Worm (Caenorhabditis elegans): Measurements from ENCODE around the gene nspc-18.

The nspc-18 gene

DNA sequence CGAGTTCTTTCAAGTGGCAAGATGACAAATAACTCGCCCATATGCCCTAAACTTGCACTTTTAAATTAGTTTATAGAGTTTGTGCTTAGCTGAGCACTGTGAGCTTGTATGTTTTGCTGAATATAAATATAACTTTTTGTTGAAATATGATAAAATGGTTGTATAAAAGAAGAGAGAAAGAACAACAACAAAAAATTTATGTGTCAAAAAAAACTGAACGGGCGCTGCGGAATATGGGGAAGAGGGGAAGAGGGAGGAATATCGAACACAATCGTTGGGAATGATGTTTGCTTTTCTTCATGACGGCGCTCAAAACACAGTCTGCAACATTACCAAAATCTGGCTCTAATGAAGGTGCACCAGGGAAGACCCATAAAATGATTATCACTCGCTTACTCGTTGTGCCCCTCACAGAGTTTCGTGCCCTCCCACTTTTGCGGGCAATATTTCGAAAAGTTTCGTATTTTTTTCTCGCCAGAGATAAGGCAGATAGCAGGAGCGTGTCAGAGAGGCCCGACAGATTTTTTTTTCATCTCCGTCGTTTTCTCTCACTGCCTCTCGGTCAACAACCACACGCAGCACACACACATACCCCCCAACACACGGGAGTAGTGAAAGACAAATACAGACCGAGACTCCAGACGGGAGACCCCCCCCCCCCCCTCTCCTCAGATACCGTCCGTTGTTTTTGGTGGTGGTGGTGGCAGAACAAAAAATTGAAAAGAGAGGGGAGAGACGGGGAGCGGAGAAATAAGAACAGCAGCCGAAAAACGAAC lies 21.7 kb downstream of the nspc-18 start:
- TF ChIP-seq ref-1 (GFP tag; conservative IDR thresholded peaks at IDR 0.05), result no peak
- TF ChIP-seq flt-1 (GFP tag; IDR thresholded peaks at IDR 0.05), result peak; percentile 18; the same call in 1 of the 2 replicates

- TF ChIP-seq ztf-29 (GFP tag; IDR thresholded peaks at IDR 0.05), result no peak
Observed at ce11 chrX:14504551-14504902, 22.9 kb downstream of the nspc-18 start.

DNA sequence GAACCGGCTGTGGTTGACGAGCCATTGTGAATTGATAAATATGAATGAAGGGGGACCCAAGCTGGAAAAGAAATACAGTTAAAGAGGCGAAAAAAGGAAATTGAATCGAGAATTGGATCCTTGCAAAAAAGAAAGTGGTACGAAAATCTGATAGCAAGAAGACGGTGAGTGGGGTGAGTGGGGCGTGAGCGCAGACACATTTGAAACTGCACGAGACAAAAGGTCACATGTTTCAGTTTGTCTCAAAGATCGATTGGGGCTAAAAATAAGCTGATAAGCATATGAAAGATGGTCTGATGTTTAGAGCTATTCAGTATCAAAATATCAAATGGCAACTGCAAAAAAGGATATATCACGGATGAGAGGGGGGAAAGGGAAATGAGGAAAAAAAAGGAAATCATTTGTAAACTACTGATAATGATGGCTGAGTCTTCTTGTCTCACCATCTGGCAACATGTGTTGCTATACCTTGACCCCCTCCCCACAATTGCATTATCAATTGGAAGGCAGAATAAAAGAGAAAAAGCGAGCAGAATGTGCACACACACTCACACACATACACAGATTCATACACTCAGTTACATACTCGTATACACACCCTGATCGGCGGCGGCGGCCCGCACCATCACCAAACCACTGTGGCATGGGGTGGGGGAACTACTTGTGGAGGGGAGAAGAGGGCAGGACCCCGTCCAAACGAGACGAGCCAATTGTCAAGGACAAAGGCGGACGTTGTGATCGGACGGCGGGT lies 23.5 kb downstream of the nspc-18 start, which contains the start of gene M163.1:
TSS of gene M163.1 (minus strand) at position 25 of the 751 bp plus-strand sequence.
- no peak for TF ChIP-seq T22C8.4 (GFP tag; IDR thresholded peaks at IDR 0.05)
- 0 out of 2 replicates have a peak, but pooled peaks have one; percentile 17 for TF ChIP-seq ztf-23 (GFP tag; IDR thresholded peaks at IDR 0.05)
- peak; percentile 73; the same call in 1 of the 2 replicates for TF ChIP-seq flt-1 (GFP tag; IDR thresholded peaks at IDR 0.05)
- TF ChIP-seq ref-1 (GFP tag; conservative IDR thresholded peaks at IDR 0.05), result no peak
- peak; percentile 33 for TF ChIP-seq cog-1 (tag; optimal IDR thresholded peaks at IDR 0.05)
- no peak for TF ChIP-seq med-1 (GFP tag; optimal IDR thresholded peaks at IDR 0.05; ENCODE audit: insufficient read depth)
- TF ChIP-seq tab-1 (GFP tag; IDR thresholded peaks at IDR 0.05), result peak; percentile 67; the same call in 1 of the 2 replicates
- no peak for TF ChIP-seq klf-2 (GFP tag; conservative IDR thresholded peaks at IDR 0.05)
- TF ChIP-seq ztf-29 (GFP tag; IDR thresholded peaks at IDR 0.05), result peak; percentile 45; the same call in 1 of the 2 replicates

DNA sequence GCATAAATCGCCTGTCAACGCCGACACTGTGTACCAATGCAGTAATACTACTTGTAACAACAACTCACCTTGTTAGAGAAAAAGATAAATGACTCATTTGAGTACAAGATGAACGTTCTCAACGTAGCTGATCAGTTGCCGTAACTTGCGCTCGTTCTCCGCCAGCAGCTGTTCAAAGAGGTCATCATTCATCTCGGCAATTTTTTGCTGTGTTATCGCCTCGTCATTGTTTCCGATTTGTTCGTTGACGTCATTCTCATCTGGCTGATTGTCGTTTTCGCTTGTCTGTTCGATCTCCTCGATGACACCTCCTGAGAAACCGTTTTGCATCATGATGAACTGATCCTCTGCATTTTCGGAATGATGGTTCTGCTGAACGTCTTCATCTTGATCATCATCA lies 24.2 kb downstream of the nspc-18 start:
- TF ChIP-seq cog-1 (tag; optimal IDR thresholded peaks at IDR 0.05), result no peak

DNA sequence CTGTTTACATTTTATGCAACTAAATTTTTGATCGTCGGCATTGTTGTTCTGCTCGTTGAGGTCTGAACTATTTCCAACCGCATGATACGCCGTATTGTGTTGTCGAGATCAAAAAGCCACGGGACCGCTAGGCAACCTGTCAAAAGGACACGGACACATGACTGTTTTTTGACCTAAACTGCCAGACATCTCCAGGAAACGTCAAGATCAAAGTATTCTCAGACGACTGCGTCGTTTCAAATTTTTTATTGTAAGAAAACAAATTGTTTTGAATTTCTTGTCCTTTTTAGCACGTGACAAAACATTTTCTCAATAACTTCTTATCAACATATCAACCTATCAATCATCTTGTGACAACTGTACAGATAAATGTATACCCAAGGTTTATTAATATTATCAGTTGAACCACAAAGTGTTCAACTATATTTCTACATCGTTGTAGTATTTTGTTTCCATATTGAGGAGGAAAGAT lies 25.3 kb downstream of the nspc-18 start:
- no peak for TF ChIP-seq flt-1 (GFP tag; IDR thresholded peaks at IDR 0.05)
- no peak for TF ChIP-seq ztf-29 (GFP tag; IDR thresholded peaks at IDR 0.05)
- no peak for TF ChIP-seq cog-1 (tag; optimal IDR thresholded peaks at IDR 0.05)
- no peak for TF ChIP-seq T22C8.4 (GFP tag; IDR thresholded peaks at IDR 0.05)
- TF ChIP-seq med-1 (GFP tag; optimal IDR thresholded peaks at IDR 0.05; ENCODE audit: insufficient read depth), result no peak
- no peak for TF ChIP-seq ztf-23 (GFP tag; IDR thresholded peaks at IDR 0.05)
- no peak for TF ChIP-seq klf-2 (GFP tag; conservative IDR thresholded peaks at IDR 0.05)

DNA sequence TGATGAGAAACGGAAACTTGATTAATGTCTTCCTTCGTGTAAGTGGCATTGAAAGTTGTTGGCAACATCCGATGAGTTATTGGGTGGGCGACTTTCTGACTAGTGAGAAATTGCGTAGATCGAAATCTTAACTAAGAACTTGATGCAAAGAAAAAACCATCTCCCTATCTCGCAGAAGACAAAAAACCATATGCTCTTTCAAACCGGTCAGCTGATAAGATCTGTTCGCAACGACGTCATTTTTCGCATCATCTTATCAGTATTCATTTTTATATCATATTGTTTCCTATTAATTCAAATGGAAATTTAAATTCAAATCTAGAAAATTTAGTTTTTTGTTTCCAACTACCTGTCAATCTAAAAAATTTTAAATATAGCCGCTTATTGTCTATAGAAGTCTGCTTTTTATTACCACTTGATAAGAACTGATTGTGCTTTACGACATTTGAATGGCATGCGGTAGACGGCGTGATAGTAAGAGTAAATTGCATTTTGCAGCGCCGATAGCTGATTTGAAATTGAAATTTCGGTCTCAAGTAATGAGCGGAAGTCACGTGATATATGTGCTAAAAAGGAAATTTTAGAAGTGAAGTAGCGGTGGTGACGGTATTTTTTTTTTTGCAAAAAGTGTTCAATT lies 26.9 kb downstream of the nspc-18 start:
- TF ChIP-seq ztf-29 (GFP tag; IDR thresholded peaks at IDR 0.05) (no peak), ref-1 (GFP tag; conservative IDR thresholded peaks at IDR 0.05) (no peak), ztf-23 (GFP tag; IDR thresholded peaks at IDR 0.05) (no peak), klf-2 (GFP tag; conservative IDR thresholded peaks at IDR 0.05) (no peak), tab-1 (GFP tag; IDR thresholded peaks at IDR 0.05) (no peak), T22C8.4 (GFP tag; IDR thresholded peaks at IDR 0.05) (no peak), cog-1 (tag; optimal IDR thresholded peaks at IDR 0.05) (no peak), med-1 (GFP tag; optimal IDR thresholded peaks at IDR 0.05; ENCODE audit: insufficient read depth) (no peak)

DNA sequence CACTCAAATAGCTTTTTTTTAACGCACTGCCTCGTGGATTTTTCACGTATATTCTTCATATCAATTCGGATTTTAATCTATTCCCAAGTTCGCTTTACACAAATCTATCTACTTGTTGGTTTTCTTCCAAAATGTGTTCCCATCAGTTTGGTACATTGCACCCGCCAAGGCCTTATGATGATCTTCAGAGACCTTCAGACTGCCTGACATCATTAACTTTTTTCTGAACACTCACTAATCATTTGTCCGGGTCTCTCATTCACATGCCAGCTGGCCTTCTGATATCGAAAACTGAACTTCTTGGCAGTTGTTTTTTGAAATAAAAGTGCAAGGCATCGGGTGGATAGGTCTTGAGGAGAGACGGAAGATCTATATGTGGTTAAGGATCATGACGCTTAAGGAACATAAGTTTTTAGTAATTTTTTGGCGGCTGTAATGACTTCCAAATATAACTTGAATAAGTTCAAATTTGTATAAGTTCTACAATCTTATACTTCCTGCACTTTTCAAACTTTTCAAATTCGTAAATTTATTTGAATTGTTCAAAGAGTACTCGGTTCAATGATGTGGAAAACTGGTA lies 27.5 kb downstream of the nspc-18 start:
- TF ChIP-seq T22C8.4 (GFP tag; IDR thresholded peaks at IDR 0.05), result no peak

DNA sequence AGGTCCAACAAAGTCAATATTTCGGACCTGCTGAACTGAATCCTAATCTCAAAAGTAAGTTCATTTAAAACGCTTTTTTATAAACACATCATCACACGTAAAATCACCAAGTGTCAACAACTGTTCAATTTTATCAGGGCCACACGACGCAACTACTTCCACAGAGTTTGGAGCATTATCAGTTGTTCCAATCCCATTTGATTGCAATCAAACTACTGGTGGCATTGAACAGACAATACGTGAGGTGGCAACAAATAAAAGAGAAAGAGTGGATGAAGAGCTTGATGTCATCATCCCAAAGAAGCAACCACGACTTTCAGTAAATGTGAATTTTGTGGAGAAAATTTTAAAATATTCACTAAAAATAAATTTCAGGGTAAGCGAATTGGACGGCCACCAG lies 30.9 kb downstream of the nspc-18 start:
- TF ChIP-seq ztf-23 (GFP tag; IDR thresholded peaks at IDR 0.05) (no peak), flt-1 (GFP tag; IDR thresholded peaks at IDR 0.05) (no peak), ztf-29 (GFP tag; IDR thresholded peaks at IDR 0.05) (no peak), cog-1 (tag; optimal IDR thresholded peaks at IDR 0.05) (no peak), med-1 (GFP tag; optimal IDR thresholded peaks at IDR 0.05; ENCODE audit: insufficient read depth) (no peak), ref-1 (GFP tag; conservative IDR thresholded peaks at IDR 0.05) (no peak), tab-1 (GFP tag; IDR thresholded peaks at IDR 0.05) (no peak), klf-2 (GFP tag; conservative IDR thresholded peaks at IDR 0.05) (no peak), T22C8.4 (GFP tag; IDR thresholded peaks at IDR 0.05) (no peak)

DNA sequence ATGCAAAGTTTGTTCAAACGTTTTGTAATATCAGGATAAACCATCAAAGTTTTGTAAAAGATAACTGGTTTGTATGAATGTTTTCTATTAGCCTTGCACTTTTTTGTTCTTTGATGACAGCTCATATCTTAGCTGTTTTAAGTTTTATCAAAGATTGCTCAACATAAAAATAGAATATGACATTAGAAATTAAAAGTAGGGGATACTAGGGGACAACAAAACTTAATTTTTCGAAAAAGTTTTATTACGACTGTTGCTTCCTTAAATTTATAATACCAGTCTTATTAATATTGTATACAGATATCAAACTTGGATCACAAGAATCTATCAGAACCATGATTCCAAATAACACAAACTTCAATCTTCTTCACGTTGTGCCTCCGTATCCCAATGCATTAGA lies 31.7 kb downstream of the nspc-18 start, which contains the start of gene ztf-14:
TSS of gene ztf-14 (plus strand) at position 301 of the 400 bp plus-strand sequence.
- TF ChIP-seq klf-2 (GFP tag; conservative IDR thresholded peaks at IDR 0.05) (no peak), T22C8.4 (GFP tag; IDR thresholded peaks at IDR 0.05) (no peak), ref-1 (GFP tag; conservative IDR thresholded peaks at IDR 0.05) (no peak), tab-1 (GFP tag; IDR thresholded peaks at IDR 0.05) (no peak), cog-1 (tag; optimal IDR thresholded peaks at IDR 0.05) (no peak), ztf-29 (GFP tag; IDR thresholded peaks at IDR 0.05) (no peak), flt-1 (GFP tag; IDR thresholded peaks at IDR 0.05) (no peak), ztf-23 (GFP tag; IDR thresholded peaks at IDR 0.05) (no peak), med-1 (GFP tag; optimal IDR thresholded peaks at IDR 0.05; ENCODE audit: insufficient read depth) (no peak)

- TF ChIP-seq klf-2 (GFP tag; conservative IDR thresholded peaks at IDR 0.05) (no peak), T22C8.4 (GFP tag; IDR thresholded peaks at IDR 0.05) (no peak), tab-1 (GFP tag; IDR thresholded peaks at IDR 0.05) (no peak), med-1 (GFP tag; optimal IDR thresholded peaks at IDR 0.05; ENCODE audit: insufficient read depth) (no peak), flt-1 (GFP tag; IDR thresholded peaks at IDR 0.05) (no peak), ref-1 (GFP tag; conservative IDR thresholded peaks at IDR 0.05) (no peak), ztf-23 (GFP tag; IDR thresholded peaks at IDR 0.05) (no peak), cog-1 (tag; optimal IDR thresholded peaks at IDR 0.05) (no peak), ztf-29 (GFP tag; IDR thresholded peaks at IDR 0.05) (no peak)
Observed at ce11 chrX:14495075-14495474, 32.4 kb downstream of the nspc-18 start.
